Worm (Caenorhabditis elegans) whole organism, late embryonic: ENCODE data around the gene C03G6.21.

Experiments used
- ama-1 ChIP-seq: fragments of 150-350 bp; optimal IDR thresholded peaks from 2 replicates; lab custom pipeline; 2014
- ceh-9 ChIP-seq: sonication (generic microtip); optimal IDR thresholded peaks from 2 replicates; lab custom pipeline; 2016; ENCODE audit warnings: mild to moderate bottlenecking, missing genetic modification characterization, inconsistent platforms, missing compliant biosample characterization
- nhr-11 ChIP-seq: fragments of 150-350 bp; optimal IDR thresholded peaks from 2 replicates; lab custom pipeline; 2014; ENCODE audit warnings: missing biosample characterization, missing genetic modification characterization
- odd-2 ChIP-seq: sonication (generic microtip); optimal IDR thresholded peaks from 2 replicates; lab custom pipeline; 2017; ENCODE audit warnings: antibody characterized with exemption, mild to moderate bottlenecking, missing genetic modification characterization, missing compliant biosample characterization
- tbx-2 ChIP-seq: sonication (generic microtip); optimal IDR thresholded peaks from 2 replicates; lab custom pipeline; 2016; ENCODE audit warnings: missing genetic modification characterization, missing compliant biosample characterization
- unc-86 ChIP-seq: sonication (generic microtip); optimal IDR thresholded peaks from 2 replicates; lab custom pipeline; 2016; ENCODE audit warnings: missing genetic modification characterization, missing compliant biosample characterization
- ztf-16 ChIP-seq: sonication (generic microtip); optimal IDR thresholded peaks from 2 replicates; lab custom pipeline; 2017; ENCODE audit warnings: missing genetic modification characterization, missing compliant biosample characterization

ce11 chrV:7307089-7307488 is 49.5 kb downstream of the C03G6.21 start, which contains the start of gene F07G11.1:
- TF ChIP-seq nhr-11 (tag; lab: Kevin White, UChicago) (no peak), unc-86 (tag; lab: Kevin White, UChicago) (no peak), ama-1 (lab: Kevin White, UChicago) (no peak), odd-2 (tag; lab: Kevin White, UChicago) (no peak), ztf-16 (tag; lab: Kevin White, UChicago) (no peak), ceh-9 (tag; lab: Kevin White, UChicago) (no peak), tbx-2 (tag; lab: Kevin White, UChicago) (no peak)
